Fruit fly (Drosophila melanogaster) whole organism, embryonic: ENCODE data around the gene CG12680.
A peak's percentile ranks its signal among the peaks of the same experiment; 100 is the strongest.

ENCODE experiments used
- ATbp ChIP-seq: fragments of 200-800 bp; sonication (Bioruptor generic); optimal IDR thresholded peaks from 2 replicates; lab custom pipeline; 2017; ENCODE audit warnings: missing biosample characterization, mild to moderate bottlenecking, missing genetic modification characterization, missing genetic modification reagents
- B-H2 ChIP-seq: fragments of 200-800 bp; sonication (Bioruptor generic); optimal IDR thresholded peaks from 2 replicates; lab custom pipeline; 2018; ENCODE audit warnings: missing biosample characterization, mild to moderate bottlenecking, missing genetic modification characterization
- CG10209 ChIP-seq: fragments of 200-800 bp; sonication (Bioruptor generic); optimal IDR thresholded peaks from 3 replicates; lab custom pipeline; 2017; ENCODE audit warnings: missing biosample characterization, mild to moderate bottlenecking, missing genetic modification characterization, missing genetic modification reagents
- CG10431 ChIP-seq: fragments of 200-800 bp; sonication (Bioruptor generic); optimal IDR thresholded peaks from 3 replicates; lab custom pipeline; 2018; ENCODE audit warnings: missing biosample characterization, mild to moderate bottlenecking, missing genetic modification characterization
- CG11456 ChIP-seq: fragments of 200-800 bp; sonication (Bioruptor generic); IDR thresholded peaks from 3 replicates; pipeline ENCODE4 v1.3.6; 2022; ENCODE audit warnings: missing biosample characterization, missing genetic modification characterization
- CG11696 ChIP-seq: fragments of 200-800 bp; sonication (Bioruptor generic); IDR thresholded peaks from 2 replicates; pipeline ENCODE4 v1.3.6; 2022; ENCODE audit warnings: missing biosample characterization, missing genetic modification characterization
- CG12236 ChIP-seq: fragments of 200-800 bp; sonication (Bioruptor generic); optimal IDR thresholded peaks from 2 replicates; lab custom pipeline; 2016; ENCODE audit warnings: missing biosample characterization, missing genetic modification characterization
- CG17328 ChIP-seq: fragments of 200-800 bp; sonication (Bioruptor generic); IDR thresholded peaks from 2 replicates; pipeline ENCODE4 v1.3.6; 2022; ENCODE audit warnings: missing biosample characterization, missing genetic modification characterization
- CG1832 ChIP-seq: fragments of 200-800 bp; sonication (Bioruptor generic); optimal IDR thresholded peaks from 2 replicates; lab custom pipeline; 2017; ENCODE audit warnings: missing biosample characterization, mild to moderate bottlenecking, missing genetic modification characterization, inconsistent platforms
- CG34224 ChIP-seq: fragments of 200-800 bp; sonication (Bioruptor generic); IDR thresholded peaks from 3 replicates; pipeline ENCODE4 v1.3.6; 2022; ENCODE audit warnings: missing biosample characterization, missing genetic modification characterization; ENCODE audit not compliant: partially characterized antibody
- CG3838 ChIP-seq: fragments of 200-800 bp; sonication (Bioruptor generic); optimal IDR thresholded peaks from 3 replicates; lab custom pipeline; 2016; ENCODE audit warnings: missing biosample characterization, missing genetic modification characterization
- CG3847 ChIP-seq: fragments of 200-800 bp; sonication (Bioruptor generic); IDR thresholded peaks from 2 replicates; pipeline ENCODE4 v1.3.6; 2022; ENCODE audit warnings: missing biosample characterization, missing genetic modification characterization
- CG5245 ChIP-seq: fragments of 200-800 bp; sonication (Bioruptor generic); optimal IDR thresholded peaks from 3 replicates; lab custom pipeline; 2016; ENCODE audit warnings: missing biosample characterization, missing genetic modification characterization
- CG6254 ChIP-seq: fragments of 200-800 bp; sonication (Bioruptor generic); optimal IDR thresholded peaks from 3 replicates; lab custom pipeline; 2017; ENCODE audit warnings: mild to moderate bottlenecking, missing biosample characterization, missing genetic modification reagents, missing genetic modification characterization
- CG6765 ChIP-seq: fragments of 200-800 bp; sonication (Bioruptor generic); optimal IDR thresholded peaks from 3 replicates; lab custom pipeline; 2017; ENCODE audit warnings: missing biosample characterization, mild to moderate bottlenecking, missing genetic modification characterization
- CG6813 ChIP-seq: fragments of 200-800 bp; sonication (Bioruptor generic); optimal IDR thresholded peaks from 2 replicates; lab custom pipeline; 2017; ENCODE audit warnings: missing biosample characterization, missing genetic modification characterization, mild to moderate bottlenecking, moderate library complexity, missing genetic modification reagents
- CG6854 ChIP-seq: fragments of 200-800 bp; sonication (Bioruptor generic); optimal IDR thresholded peaks from 3 replicates; lab custom pipeline; 2017; ENCODE audit warnings: missing biosample characterization, mild to moderate bottlenecking, missing genetic modification characterization
- CG8924 ChIP-seq: fragments of 200-800 bp; optimal IDR thresholded peaks from 3 replicates; lab custom pipeline; 2019; ENCODE audit warnings: missing biosample characterization, mild to moderate bottlenecking, missing genetic modification characterization, moderate library complexity
- CrebB ChIP-seq: fragments of 200-800 bp; sonication (Bioruptor generic); optimal IDR thresholded peaks from 3 replicates; lab custom pipeline; 2018; ENCODE audit warnings: missing biosample characterization, mild to moderate bottlenecking, missing genetic modification characterization
- D19A ChIP-seq: fragments of 200-800 bp; optimal IDR thresholded peaks from 3 replicates; lab custom pipeline; 2019; ENCODE audit warnings: missing biosample characterization, mild to moderate bottlenecking, missing genetic modification characterization, moderate library complexity
- Gug ChIP-seq: fragments of 200-800 bp; sonication (Bioruptor generic); IDR thresholded peaks from 4 replicates; pipeline ENCODE4 v1.3.6; 2022; ENCODE audit warnings: missing biosample characterization, missing genetic modification characterization
- Hand ChIP-seq: fragments of 200-800 bp; sonication (Bioruptor generic); optimal IDR thresholded peaks from 2 replicates; lab custom pipeline; 2017; ENCODE audit warnings: mild to moderate bottlenecking, missing biosample characterization, missing genetic modification reagents, missing genetic modification characterization
- Hr78 ChIP-seq, 2 experiments: fragments of 200-800 bp in 1 of 2; fragments of >200 bp in 1 of 2; sonication (Bioruptor generic) in 1 of 2; optimal IDR thresholded peaks; 2 replicates each; lab custom pipeline; 2017 to 2019; ENCODE audit warnings: missing biosample characterization in 2 of 2, missing genetic modification characterization in 2 of 2, mild to moderate bottlenecking in 1 of 2, moderate library complexity in 1 of 2
- Mad ChIP-seq: fragments of 200-800 bp; sonication (Bioruptor generic); optimal IDR thresholded peaks from 2 replicates; lab custom pipeline; 2016; ENCODE audit warnings: missing biosample characterization, missing genetic modification characterization
- NC2β ChIP-seq: fragments of 200-800 bp; sonication (Bioruptor generic); optimal IDR thresholded peaks from 2 replicates; lab custom pipeline; 2016; ENCODE audit warnings: missing biosample characterization, missing genetic modification characterization
- NFAT ChIP-seq: fragments of 200-800 bp; sonication (Bioruptor generic); IDR thresholded peaks from 2 replicates; pipeline ENCODE4 v1.3.6; 2022; ENCODE audit warnings: missing biosample characterization, missing genetic modification characterization
- Sin3A ChIP-seq: fragments of >200 bp; optimal IDR thresholded peaks from 2 replicates; lab custom pipeline; 2018
- Six4 ChIP-seq: fragments of 200-800 bp; sonication (Bioruptor generic); optimal IDR thresholded peaks from 2 replicates; lab custom pipeline; 2016; ENCODE audit warnings: missing biosample characterization, missing genetic modification characterization
- Sox102F ChIP-seq: fragments of 200-800 bp; sonication (Bioruptor generic); optimal IDR thresholded peaks from 2 replicates; lab custom pipeline; 2018; ENCODE audit warnings: missing biosample characterization, mild to moderate bottlenecking, missing genetic modification characterization, moderate library complexity
- Ssrp ChIP-seq: fragments of 200-800 bp; sonication (Bioruptor generic); optimal IDR thresholded peaks from 2 replicates; lab custom pipeline; 2018; ENCODE audit warnings: missing biosample characterization, mild to moderate bottlenecking, missing genetic modification characterization, moderate library complexity
- al ChIP-seq: fragments of 200-800 bp; sonication (Bioruptor generic); IDR thresholded peaks from 2 replicates; pipeline ENCODE4 v1.3.6; 2022; ENCODE audit warnings: missing biosample characterization, missing genetic modification characterization
- ase ChIP-seq: fragments of 200-800 bp; sonication (Bioruptor generic); IDR thresholded peaks from 3 replicates; pipeline ENCODE4 v1.3.6; 2022; ENCODE audit warnings: missing biosample characterization, missing genetic modification characterization
- cad ChIP-seq: fragments of >200 bp; optimal IDR thresholded peaks from 2 replicates; lab custom pipeline; 2017; ENCODE audit warnings: missing biosample characterization, missing genetic modification characterization
- ci ChIP-seq: fragments of 200-800 bp; sonication (Bioruptor generic); IDR thresholded peaks from 3 replicates; pipeline ENCODE4 v1.3.6; 2022; ENCODE audit warnings: missing biosample characterization, missing genetic modification characterization
- ems ChIP-seq: fragments of 200-800 bp; sonication (Bioruptor generic); optimal IDR thresholded peaks from 3 replicates; lab custom pipeline; 2016; ENCODE audit warnings: missing biosample characterization, missing genetic modification characterization
- en ChIP-seq: fragments of 200-800 bp; sonication (Bioruptor generic); optimal IDR thresholded peaks from 2 replicates; lab custom pipeline; 2016; ENCODE audit warnings: missing biosample characterization, missing genetic modification characterization
- ewg ChIP-seq: fragments of 200-800 bp; sonication (Bioruptor generic); optimal IDR thresholded peaks from 3 replicates; lab custom pipeline; 2017; ENCODE audit warnings: mild to moderate bottlenecking, missing biosample characterization, missing genetic modification reagents, missing genetic modification characterization
- gcm ChIP-seq: fragments of 200-800 bp; sonication (Bioruptor generic); optimal IDR thresholded peaks from 2 replicates; lab custom pipeline; 2019; ENCODE audit warnings: missing biosample characterization, mild to moderate bottlenecking, missing genetic modification characterization, moderate library complexity
- gcm2 ChIP-seq: fragments of 200-800 bp; sonication (Bioruptor generic); optimal IDR thresholded peaks from 2 replicates; lab custom pipeline; 2016; ENCODE audit warnings: missing biosample characterization, missing genetic modification characterization
- grn ChIP-seq: fragments of 200-800 bp; sonication (Bioruptor generic); optimal IDR thresholded peaks from 3 replicates; lab custom pipeline; 2017; ENCODE audit warnings: missing biosample characterization, missing genetic modification characterization
- ind ChIP-seq: fragments of 200-800 bp; sonication (Bioruptor generic); optimal IDR thresholded peaks from 3 replicates; lab custom pipeline; 2016; ENCODE audit warnings: missing biosample characterization, missing genetic modification characterization
- jumu ChIP-seq: fragments of 200-800 bp; sonication (Bioruptor generic); optimal IDR thresholded peaks from 3 replicates; lab custom pipeline; 2016; ENCODE audit warnings: missing biosample characterization, missing genetic modification characterization
- klu ChIP-seq: fragments of 200-800 bp; sonication (Bioruptor generic); IDR thresholded peaks from 2 replicates; pipeline ENCODE4 v1.3.6; 2022; ENCODE audit warnings: missing biosample characterization, missing genetic modification characterization
- lab ChIP-seq: fragments of 200-800 bp; sonication (Bioruptor generic); optimal IDR thresholded peaks from 3 replicates; lab custom pipeline; 2017; ENCODE audit warnings: missing biosample characterization, missing genetic modification characterization, mild to moderate bottlenecking, moderate library complexity, missing genetic modification reagents
- luna ChIP-seq: fragments of 200-800 bp; sonication (Bioruptor generic); optimal IDR thresholded peaks from 2 replicates; lab custom pipeline; 2016; ENCODE audit warnings: missing biosample characterization, missing genetic modification characterization
- oc ChIP-seq: fragments of 200-800 bp; sonication (Bioruptor generic); optimal IDR thresholded peaks from 2 replicates; lab custom pipeline; 2018; ENCODE audit warnings: missing biosample characterization, mild to moderate bottlenecking, missing genetic modification characterization, moderate library complexity
- pfk ChIP-seq: fragments of 200-800 bp; sonication (Bioruptor generic); optimal IDR thresholded peaks from 2 replicates; lab custom pipeline; 2018; ENCODE audit warnings: missing biosample characterization, mild to moderate bottlenecking, missing genetic modification characterization, moderate library complexity
- pros ChIP-seq: fragments of 200-800 bp; sonication (Bioruptor generic); optimal IDR thresholded peaks from 3 replicates; lab custom pipeline; 2019; ENCODE audit warnings: missing biosample characterization, mild to moderate bottlenecking, missing genetic modification characterization, moderate library complexity
- stwl ChIP-seq: fragments of 200-800 bp; sonication (Bioruptor generic); optimal IDR thresholded peaks from 3 replicates; lab custom pipeline; 2018; ENCODE audit warnings: missing biosample characterization, mild to moderate bottlenecking, missing genetic modification characterization, moderate library complexity
- zfh2 ChIP-seq: fragments of 200-800 bp; sonication (Bioruptor generic); optimal IDR thresholded peaks from 2 replicates; lab custom pipeline; 2016; ENCODE audit warnings: missing biosample characterization, missing genetic modification characterization

CG12680 gene

DNA sequence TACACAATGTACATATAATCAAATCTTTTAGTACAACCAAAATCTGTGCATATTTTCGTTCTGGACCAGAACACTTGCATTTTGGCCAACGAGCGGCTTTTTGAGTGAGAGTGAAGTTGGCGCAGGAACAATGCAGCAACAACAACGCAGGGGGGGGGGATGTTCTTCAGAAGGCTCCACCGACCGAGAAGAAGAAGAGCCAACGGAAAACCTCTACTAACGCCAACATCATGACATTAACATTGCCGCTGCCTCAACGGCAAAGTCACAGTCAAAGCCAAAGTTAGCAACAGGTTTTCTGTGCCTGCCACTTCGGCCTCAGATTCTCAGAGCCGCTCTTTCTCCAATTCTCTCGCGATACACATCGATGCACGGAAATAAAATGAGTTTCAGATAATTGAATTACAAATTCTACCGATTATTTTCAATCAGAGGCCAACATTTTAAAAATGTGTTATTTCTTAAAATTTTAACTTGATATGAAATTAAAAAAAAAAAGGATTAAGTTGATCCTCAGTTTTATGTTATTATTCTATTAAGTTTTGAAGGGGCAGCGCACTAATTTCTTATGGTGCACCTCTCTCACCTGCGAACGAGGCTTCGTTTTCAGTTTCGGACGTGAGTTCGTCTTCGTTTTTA is 49.1 kb downstream of the CG12680 start (continued):
- peak; percentile 42 for TF ChIP-seq CG6765 (GFP tag; lab: Kevin White, UChicago)
- no peak for TF ChIP-seq Gug (GFP tag; lab: Robert Waterston, UW)
- TF ChIP-seq ewg (GFP tag; lab: Kevin White, UChicago): peak; percentile 56
- TF ChIP-seq luna (GFP tag; lab: Kevin White, UChicago): no peak
- TF ChIP-seq al (GFP tag; lab: Robert Waterston, UW): peak; percentile 52; the same call in 1 of the 2 replicates
- peak in 1 of 2 experiments; percentile 54 for TF ChIP-seq Hr78 (GFP tag; optimal IDR thresholded peaks at IDR 0.05; lab: Kevin White, UChicago)
- no peak for TF ChIP-seq CG11456 (GFP tag; lab: Robert Waterston, UW)
- no peak for TF ChIP-seq Sin3A (lab: Kevin White, UChicago)
- TF ChIP-seq ind (GFP tag; lab: Kevin White, UChicago): peak; percentile 67
- peak; percentile 34 for TF ChIP-seq CG6854
- peak; percentile 76 for TF ChIP-seq CG3847
- no peak for TF ChIP-seq CG10431 (GFP tag; lab: Kevin White, UChicago)
- no peak for TF ChIP-seq en
- peak; percentile 56 for TF ChIP-seq CrebB (tag; lab: Kevin White, UChicago)
- TF ChIP-seq Six4 (GFP tag; lab: Kevin White, UChicago): peak; percentile 54
- peak; percentile 54 for TF ChIP-seq CG5245 (GFP tag; lab: Kevin White, UChicago)
- peak; percentile 31; the same call in 1 of the 2 replicates for TF ChIP-seq klu
- TF ChIP-seq CG6813 (GFP tag; lab: Kevin White, UChicago): peak; percentile 69
- TF ChIP-seq B-H2 (GFP tag; lab: Kevin White, UChicago): no peak
- peak; percentile 38; the same call in 1 of the 3 replicates for TF ChIP-seq ase (GFP tag; lab: Robert Waterston, UW)
- peak; percentile 84 for TF ChIP-seq ci (GFP tag; lab: Robert Waterston, UW)
- no peak for TF ChIP-seq cad (GFP tag; lab: Kevin White, UChicago)
- TF ChIP-seq lab: peak; percentile 82
- TF ChIP-seq ems (GFP tag; lab: Kevin White, UChicago): peak; percentile 56
- no peak for TF ChIP-seq grn (GFP tag; lab: Kevin White, UChicago)
- peak; percentile 41 for TF ChIP-seq Mad (GFP tag; lab: Kevin White, UChicago)
- TF ChIP-seq ATbp (GFP tag; lab: Kevin White, UChicago): peak; percentile 67
- no peak for TF ChIP-seq stwl (tag; lab: Kevin White, UChicago)
- peak; percentile 48 for TF ChIP-seq CG12236 (GFP tag; lab: Kevin White, UChicago)
- peak; percentile 79 for TF ChIP-seq CG8924
- peak; percentile 56 for TF ChIP-seq jumu (GFP tag; lab: Kevin White, UChicago)
- no peak for TF ChIP-seq pfk (GFP tag; lab: Kevin White, UChicago)
- peak; percentile 36; the same call in 1 of the 2 replicates for TF ChIP-seq CG11696 (GFP tag; lab: Robert Waterston, UW)
- TF ChIP-seq NC2β: peak; percentile 59
- peak; percentile 79 for TF ChIP-seq Ssrp
- TF ChIP-seq CG6254 (GFP tag; lab: Kevin White, UChicago): peak; percentile 69
- peak; percentile 81 for TF ChIP-seq gcm (GFP tag; lab: Kevin White, UChicago)
- peak; percentile 30 for TF ChIP-seq gcm2 (GFP tag; lab: Kevin White, UChicago)
- TF ChIP-seq Sox102F: peak; percentile 83
- peak; percentile 77 for TF ChIP-seq CG10209 (GFP tag; lab: Kevin White, UChicago)
- TF ChIP-seq Hand: peak; percentile 10
- TF ChIP-seq pros (GFP tag; lab: Kevin White, UChicago): no peak
- TF ChIP-seq zfh2 (GFP tag; lab: Kevin White, UChicago): peak; percentile 45
- TF ChIP-seq NFAT (GFP tag; lab: Robert Waterston, UW): 0 out of 2 replicates have a peak, but pooled peaks have one; percentile 40
- TF ChIP-seq CG17328: peak; percentile 86
- TF ChIP-seq oc (tag; lab: Kevin White, UChicago): peak; percentile 70
- no peak for TF ChIP-seq CG1832
- TF ChIP-seq CG3838: no peak
- peak; percentile 78 for TF ChIP-seq D19A (tag; lab: Kevin White, UChicago)
- TF ChIP-seq CG34224 (GFP tag; lab: Robert Waterston, UW): no peak
